Fruit fly (Drosophila melanogaster): ENCODE data around the gene CG44838.

DNA sequence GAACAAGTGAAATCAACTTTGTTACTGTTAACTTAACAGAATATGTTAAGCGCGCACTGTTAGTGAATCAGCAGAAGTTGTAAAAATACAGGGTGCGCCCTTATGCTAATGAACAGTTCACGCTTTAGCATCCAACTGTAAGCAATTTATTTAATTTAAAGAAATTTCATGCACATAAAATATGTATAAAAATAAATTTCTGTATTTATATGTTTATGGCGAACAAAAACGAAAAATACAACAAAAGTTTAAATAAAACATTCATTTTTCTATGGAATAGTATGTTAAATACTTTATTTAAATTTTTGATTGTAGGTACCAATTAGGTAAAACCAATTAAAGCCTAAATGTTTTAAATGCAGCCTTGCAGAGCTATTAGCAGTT is 36.3 kb upstream of the CG44838 start:
- TF ChIP-seq EcR (GFP tag; optimal IDR thresholded peaks at IDR 0.05) (no peak), pan (optimal IDR thresholded peaks at IDR 0.05) (no peak), usp (GFP tag; optimal IDR thresholded peaks at IDR 0.05) (no peak), psq (optimal IDR thresholded peaks at IDR 0.05) (no peak), Dll (optimal IDR thresholded peaks at IDR 0.05) (no peak), CG8478 (optimal IDR thresholded peaks at IDR 0.05) (no peak)
